Fruit fly (Drosophila melanogaster): Measurements from ENCODE around the gene Pbp45.

Gene Pbp45

dm6 chr3R:15803502-15804461, 35.5 kb downstream of the Pbp45 start, which contains the start of gene alpha-Man-IIb (continued):
- TF ChIP-seq Eip93F (GFP tag; optimal IDR thresholded peaks at IDR 0.05) (no peak), Smox (GFP tag; optimal IDR thresholded peaks at IDR 0.05) (no peak), CG10631 (GFP tag; optimal IDR thresholded peaks at IDR 0.05) (no peak), CG6808 (GFP tag; optimal IDR thresholded peaks at IDR 0.05) (no peak), CG8319 (GFP tag; optimal IDR thresholded peaks at IDR 0.05) (no peak), CG6854 (GFP tag; optimal IDR thresholded peaks at IDR 0.05) (peak; percentile 52), fd85E (GFP tag; optimal IDR thresholded peaks at IDR 0.05) (no peak), Blimp-1 (GFP tag; optimal IDR thresholded peaks at IDR 0.05) (no peak), Ets21C (GFP tag; optimal IDR thresholded peaks at IDR 0.05) (no peak), spab (GFP tag; optimal IDR thresholded peaks at IDR 0.05) (no peak), fd59A (GFP tag; optimal IDR thresholded peaks at IDR 0.05) (no peak), CG6163 (GFP tag; IDR thresholded peaks at IDR 0.05) (peak; percentile 30; the same call in 1 of the 3 replicates), Sox14 (GFP tag; optimal IDR thresholded peaks at IDR 0.05) (peak; percentile 34)

- TF ChIP-seq Eip78C (GFP tag) (peak; percentile 10), CG7368 (GFP tag; optimal IDR thresholded peaks at IDR 0.05) (no peak)
Observed at dm6 chr3R:15802006-15802405, 37.3 kb downstream of the Pbp45 start, which contains the start of gene CG9593. CG9593 (plus strand) TSS chr3R:15802275.

DNA sequence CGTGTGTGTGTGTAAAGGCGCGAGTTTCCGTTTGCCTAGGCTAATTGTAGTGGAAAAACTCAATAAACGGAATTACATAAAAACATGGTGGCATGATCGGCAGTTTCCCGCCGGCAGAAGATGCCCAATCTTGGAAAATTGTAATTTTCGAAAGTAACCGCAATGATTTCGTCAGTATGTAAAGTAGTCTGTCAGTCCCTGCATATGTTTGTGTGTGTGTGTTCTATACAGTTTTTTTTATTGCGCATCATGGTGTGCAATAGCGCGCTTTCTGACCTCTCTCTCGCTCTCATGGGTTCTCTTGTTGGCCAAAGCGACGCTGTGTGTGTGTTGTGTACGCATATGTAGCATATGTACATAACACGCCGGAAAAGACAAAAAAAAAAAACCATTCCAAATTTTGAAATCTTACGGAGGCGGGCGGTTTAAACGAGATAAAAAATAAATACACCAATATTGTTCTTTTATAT, 45.0 kb downstream of the Pbp45 start:
- TF ChIP-seq vri (GFP tag; optimal IDR thresholded peaks at IDR 0.05) (peak; percentile 61), achi (GFP tag; optimal IDR thresholded peaks at IDR 0.05) (peak; percentile 35), Lpt (GFP tag; optimal IDR thresholded peaks at IDR 0.05) (peak; percentile 64), CG6163 (GFP tag; IDR thresholded peaks at IDR 0.05) (peak; percentile 51; the same call in 1 of the 3 replicates), ss (GFP tag; optimal IDR thresholded peaks at IDR 0.05) (peak in 1 of 2 experiments; percentile 68), CG3919 (GFP tag; optimal IDR thresholded peaks at IDR 0.05) (peak; percentile 47), Sox102F (GFP tag; optimal IDR thresholded peaks at IDR 0.05) (no peak), CG8119 (GFP tag; IDR thresholded peaks at IDR 0.05) (0 out of 3 replicates have a peak, but pooled peaks have one; percentile 14), Sox15 (GFP tag; optimal IDR thresholded peaks at IDR 0.05) (no peak), svp (GFP tag) (no peak), salr (GFP tag; optimal IDR thresholded peaks at IDR 0.05) (peak in 1 of 2 experiments; percentile 11), CG6792 (GFP tag; optimal IDR thresholded peaks at IDR 0.05) (peak; percentile 14), Ets96B (tag; optimal IDR thresholded peaks at IDR 0.05) (peak; percentile 38), fd59A (GFP tag; optimal IDR thresholded peaks at IDR 0.05) (no peak), CG1621 (tag; optimal IDR thresholded peaks at IDR 0.05) (peak; percentile 68), CG6854 (GFP tag; optimal IDR thresholded peaks at IDR 0.05) (peak; percentile 47), CG34406 (GFP tag; optimal IDR thresholded peaks at IDR 0.05) (peak; percentile 37), CG32006 (GFP tag; optimal IDR thresholded peaks at IDR 0.05) (no peak), spab (GFP tag; optimal IDR thresholded peaks at IDR 0.05) (no peak), net (GFP tag; optimal IDR thresholded peaks at IDR 0.05) (peak; percentile 28), Smox (GFP tag; optimal IDR thresholded peaks at IDR 0.05) (no peak), CG15336 (GFP tag; IDR thresholded peaks at IDR 0.05) (peak; percentile 35; the same call in 1 of the 2 replicates), CG6808 (GFP tag; optimal IDR thresholded peaks at IDR 0.05) (peak; percentile 33), fd85E (GFP tag; optimal IDR thresholded peaks at IDR 0.05) (no peak), dac (GFP tag; optimal IDR thresholded peaks at IDR 0.05) (no peak), CG11902 (GFP tag; optimal IDR thresholded peaks at IDR 0.05) (no peak), topi (GFP tag; optimal IDR thresholded peaks at IDR 0.05) (peak; percentile 18), esn (GFP tag; optimal IDR thresholded peaks at IDR 0.05) (peak; percentile 40), Eip75B (GFP tag; optimal IDR thresholded peaks at IDR 0.05) (no peak), fkh (GFP tag; optimal IDR thresholded peaks at IDR 0.05) (peak; percentile 95), CG4318 (GFP tag; optimal IDR thresholded peaks at IDR 0.05) (no peak), CG10669 (GFP tag; optimal IDR thresholded peaks at IDR 0.05) (peak; percentile 39), Eip78C (GFP tag) (peak; percentile 73), Hr4 (GFP tag; optimal IDR thresholded peaks at IDR 0.05) (no peak), Sox14 (GFP tag; optimal IDR thresholded peaks at IDR 0.05) (peak; percentile 40), acj6 (GFP tag; optimal IDR thresholded peaks at IDR 0.05) (peak; percentile 9)
